Worm (Caenorhabditis elegans) whole organism, L2 larva: ENCODE results near the gene timp-1.

Source experiments
- ama-1 ChIP-seq: fragments of 150-350 bp; optimal IDR thresholded peaks from 2 replicates; lab custom pipeline; 2018; ENCODE audit warnings: inconsistent platforms
- dmd-4 ChIP-seq: sonication (generic microtip); optimal IDR thresholded peaks from 2 replicates; lab custom pipeline; 2017; ENCODE audit warnings: missing biosample characterization, missing genetic modification characterization
- elt-3 ChIP-seq: sonication (generic microtip); optimal IDR thresholded peaks from 2 replicates; lab custom pipeline; 2017; ENCODE audit warnings: missing biosample characterization, missing genetic modification characterization
- lin-39 ChIP-seq: fragments of 150-350 bp; optimal IDR thresholded peaks from 2 replicates; lab custom pipeline; 2014; ENCODE audit warnings: missing biosample characterization, missing genetic modification reagents, missing genetic modification characterization
- nhr-237 ChIP-seq: fragments of 150-350 bp; optimal IDR thresholded peaks from 2 replicates; lab custom pipeline; 2014; ENCODE audit warnings: missing biosample characterization, missing genetic modification characterization
- peb-1 ChIP-seq: fragments of 150-350 bp; optimal IDR thresholded peaks from 2 replicates; lab custom pipeline; 2014; ENCODE audit warnings: missing biosample characterization, missing genetic modification characterization
- skn-1 ChIP-seq: sonication (generic microtip); optimal IDR thresholded peaks from 2 replicates; lab custom pipeline; 2017; ENCODE audit warnings: missing biosample characterization, missing genetic modification characterization

DNA sequence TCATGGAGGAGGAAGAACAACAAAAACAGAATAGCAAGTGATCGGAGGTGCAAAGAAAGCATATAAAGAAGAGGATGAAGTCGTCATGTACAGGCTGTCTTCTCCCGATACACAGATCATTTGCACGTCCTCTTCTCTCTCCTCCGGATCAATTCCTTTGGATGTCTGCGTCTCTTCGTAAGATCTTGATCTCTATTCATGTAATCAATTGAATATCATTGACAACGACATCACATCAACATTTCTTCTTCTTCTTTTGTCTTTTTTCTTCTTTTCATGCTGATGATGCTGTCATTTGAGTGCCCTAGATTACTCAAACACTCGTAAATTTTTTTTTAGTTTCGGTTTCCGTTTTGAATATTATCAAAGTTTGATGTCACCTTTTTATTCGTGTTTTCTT is 31.3 kb downstream of the timp-1 start, which contains the start of gene rol-3:
- no peak for TF ChIP-seq ama-1
- TF ChIP-seq skn-1, result no peak
- TF ChIP-seq dmd-4 (tag; lab: Kevin White, UChicago), result no peak
- no peak for TF ChIP-seq lin-39 (tag; lab: Kevin White, UChicago)
- TF ChIP-seq nhr-237 (tag; lab: Kevin White, UChicago), result no peak
- TF ChIP-seq elt-3, result no peak
- no peak for TF ChIP-seq peb-1 (tag; lab: Kevin White, UChicago)
